Fruit fly (Drosophila melanogaster) whole organism, wandering third instar larva: ENCODE data around the gene Rad17.
A peak's percentile ranks its signal among the peaks of the same experiment; 100 is the strongest.

Source experiments
- CG32264 ChIP-seq: fragments of 200-800 bp; sonication (Bioruptor generic); optimal IDR thresholded peaks from 2 replicates; lab custom pipeline; 2016; ENCODE audit warnings: missing biosample characterization, missing genetic modification characterization
- CrebA ChIP-seq: fragments of 200-800 bp; sonication (Bioruptor generic); optimal IDR thresholded peaks from 2 replicates; lab custom pipeline; 2016; ENCODE audit warnings: missing biosample characterization, mild to moderate bottlenecking, missing genetic modification characterization, borderline replicate concordance
- Hr78 ChIP-seq: fragments of >200 bp; optimal IDR thresholded peaks from 2 replicates; lab custom pipeline; 2017; ENCODE audit warnings: missing biosample characterization, missing genetic modification characterization
- Rel ChIP-seq, 2 experiments: fragments of 200-800 bp; sonication (Bioruptor generic) in 1 of 2; optimal IDR thresholded peaks; 2 replicates in 1 of 2; 3 replicates in 1 of 2; lab custom pipeline; 2016 to 2019; ENCODE audit warnings: mild to moderate bottlenecking in 2 of 2, missing biosample characterization in 2 of 2, missing genetic modification characterization in 2 of 2, moderate library complexity in 1 of 2
- Sp1 ChIP-seq: fragments of 200-800 bp; sonication (Bioruptor generic); optimal IDR thresholded peaks from 3 replicates; lab custom pipeline; 2019; ENCODE audit warnings: missing biosample characterization, mild to moderate bottlenecking, missing genetic modification characterization, moderate library complexity
- foxo ChIP-seq, 2 experiments: fragments of 200-800 bp; sonication (Bioruptor generic); optimal IDR thresholded peaks; 2 replicates in 1 of 2; 3 replicates in 1 of 2; lab custom pipeline; 2016 to 2017; ENCODE audit warnings: missing biosample characterization in 2 of 2, missing genetic modification characterization in 2 of 2
- h ChIP-seq: fragments of 200-800 bp; sonication (Bioruptor generic); optimal IDR thresholded peaks from 3 replicates; lab custom pipeline; 2016; ENCODE audit warnings: missing biosample characterization, mild to moderate bottlenecking, missing genetic modification characterization
- jim ChIP-seq: fragments of 175-275, 200-325 bp; sonication (Bioruptor generic); optimal IDR thresholded peaks from 2 replicates; lab custom pipeline; 2016; ENCODE audit warnings: missing biosample characterization, mild to moderate bottlenecking, missing genetic modification characterization
- psq ChIP-seq: fragments of 200-800 bp; sonication (Bioruptor generic); optimal IDR thresholded peaks from 3 replicates; lab custom pipeline; 2017; ENCODE audit warnings: missing biosample characterization, mild to moderate bottlenecking, missing genetic modification characterization, moderate library complexity
- usp ChIP-seq: fragments of >200 bp; optimal IDR thresholded peaks from 2 replicates; lab custom pipeline; 2017; ENCODE audit warnings: missing biosample characterization, missing genetic modification characterization

DNA sequence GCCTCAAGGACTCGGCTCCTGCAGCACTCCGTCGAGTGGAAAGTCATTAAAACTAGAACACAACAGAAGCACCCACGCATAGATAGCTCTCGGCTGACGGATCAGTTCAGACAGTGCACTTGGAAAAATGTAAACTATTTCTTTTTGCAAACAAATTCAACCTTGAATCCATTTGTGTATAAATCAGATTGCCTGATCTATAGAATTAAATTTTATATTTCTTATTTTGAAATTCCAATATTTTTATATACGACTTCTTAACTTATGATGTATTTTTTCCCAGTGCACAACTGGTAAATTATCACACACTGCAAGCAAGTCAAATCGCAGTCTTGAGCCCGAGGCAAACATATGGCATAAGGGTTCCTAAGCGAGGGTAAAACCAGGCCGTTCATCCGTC lies 11.8 kb upstream of the Rad17 start:
- TF ChIP-seq psq (GFP tag; lab: Kevin White, UChicago) (peak; percentile 33), Hr78 (GFP tag; lab: Kevin White, UChicago) (no peak), Sp1 (peak; percentile 57), Rel (GFP tag; optimal IDR thresholded peaks at IDR 0.05; lab: Kevin White, UChicago) (no peak), Rel (tag; optimal IDR thresholded peaks at IDR 0.05; lab: Kevin White, UChicago) (no peak), usp (GFP tag; lab: Kevin White, UChicago) (no peak), jim (GFP tag; lab: Kevin White, UChicago) (no peak), CG32264 (no peak), h (GFP tag; lab: Kevin White, UChicago) (peak; percentile 75), foxo (GFP tag; optimal IDR thresholded peaks at IDR 0.05; lab: Kevin White, UChicago) (peak in 1 of 2 experiments; percentile 64), CrebA (GFP tag; lab: Kevin White, UChicago) (no peak)
